Worm (Caenorhabditis elegans) whole organism, L3 larva: Measurements from ENCODE around the gene C35D10.7.

ENCODE experiments used
- R02D3.7 ChIP-seq: fragments of 150-350 bp; optimal IDR thresholded peaks from 2 replicates; lab custom pipeline; 2014; ENCODE audit warnings: missing biosample characterization, missing genetic modification characterization
- ZK546.5 ChIP-seq: sonication (generic microtip); optimal IDR thresholded peaks from 2 replicates; lab custom pipeline; 2017; ENCODE audit warnings: missing biosample characterization, missing genetic modification characterization
- aly-2 ChIP-seq: fragments of 150-350 bp; optimal IDR thresholded peaks from 2 replicates; lab custom pipeline; 2014; ENCODE audit warnings: missing biosample characterization, missing genetic modification characterization
- ama-1 ChIP-seq: fragments of 150-350 bp; optimal IDR thresholded peaks from 2 replicates; lab custom pipeline; 2018
- ceh-16 ChIP-seq: sonication (generic microtip); optimal IDR thresholded peaks from 2 replicates; lab custom pipeline; 2017; ENCODE audit warnings: missing biosample characterization, missing genetic modification characterization
- ceh-28 ChIP-seq: fragments of 150-350 bp; optimal IDR thresholded peaks from 2 replicates; lab custom pipeline; 2014; ENCODE audit warnings: missing biosample characterization, missing genetic modification reagents, missing genetic modification characterization
- ceh-82 ChIP-seq: fragments of 150-350 bp; optimal IDR thresholded peaks from 2 replicates; lab custom pipeline; 2014; ENCODE audit warnings: missing biosample characterization, missing genetic modification characterization
- ceh-9 ChIP-seq: sonication (generic microtip); optimal IDR thresholded peaks from 2 replicates; lab custom pipeline; 2018; ENCODE audit warnings: missing biosample characterization, missing genetic modification characterization
- daf-12 ChIP-seq: fragments of 150-350 bp; optimal IDR thresholded peaks from 2 replicates; lab custom pipeline; 2014; ENCODE audit warnings: missing biosample characterization, missing genetic modification reagents, missing genetic modification characterization
- egl-5 ChIP-seq: fragments of 150-350 bp; optimal IDR thresholded peaks from 2 replicates; lab custom pipeline; 2017; ENCODE audit warnings: missing biosample characterization, missing genetic modification reagents, missing genetic modification characterization, inconsistent platforms
- elt-1 ChIP-seq: fragments of 150-350 bp; optimal IDR thresholded peaks from 2 replicates; lab custom pipeline; 2014; ENCODE audit warnings: missing biosample characterization, missing genetic modification characterization
- elt-2 ChIP-seq: sonication (generic microtip); optimal IDR thresholded peaks from 2 replicates; lab custom pipeline; 2016; ENCODE audit warnings: missing genetic modification reagents, mild to moderate bottlenecking, missing genetic modification characterization, missing compliant biosample characterization
- elt-3 ChIP-seq, 3 experiments: fragments of 150-350 bp in 1 of 3; sonication (generic microtip) in 2 of 3; optimal IDR thresholded peaks; 2 replicates in 2 of 3; 4 replicates in 1 of 3; lab custom pipeline; 2014 to 2017; ENCODE audit warnings: missing biosample characterization in 3 of 3, missing genetic modification characterization in 3 of 3
- eor-1 ChIP-seq, 2 experiments: fragments of 150-350 bp; optimal IDR thresholded peaks; 2 replicates each; lab custom pipeline; 2014 to 2018; ENCODE audit warnings: missing biosample characterization in 2 of 2, missing genetic modification characterization in 2 of 2
- fkh-10 ChIP-seq: sonication (generic microtip); optimal IDR thresholded peaks from 2 replicates; lab custom pipeline; 2017; ENCODE audit warnings: missing biosample characterization, missing genetic modification reagents, missing genetic modification characterization
- fkh-2 ChIP-seq: fragments of 150-350 bp; optimal IDR thresholded peaks from 2 replicates; lab custom pipeline; 2014; ENCODE audit warnings: missing biosample characterization, missing genetic modification reagents, missing genetic modification characterization
- fos-1 ChIP-seq: fragments of 150-350 bp; optimal IDR thresholded peaks from 2 replicates; lab custom pipeline; 2014; ENCODE audit warnings: missing biosample characterization, missing genetic modification characterization
- jun-1 ChIP-seq: fragments of 150-350 bp; optimal IDR thresholded peaks from 2 replicates; lab custom pipeline; 2014; ENCODE audit warnings: missing biosample characterization, missing genetic modification reagents, missing genetic modification characterization
- lin-15B ChIP-seq: fragments of 150-350 bp; optimal IDR thresholded peaks from 2 replicates; lab custom pipeline; 2014; ENCODE audit warnings: missing biosample characterization, missing genetic modification characterization
- lin-39 ChIP-seq: fragments of 150-350 bp; optimal IDR thresholded peaks from 2 replicates; lab custom pipeline; 2018; ENCODE audit warnings: missing biosample characterization, missing genetic modification reagents, missing genetic modification characterization
- lsy-12 ChIP-seq: sonication (generic microtip); optimal IDR thresholded peaks from 2 replicates; lab custom pipeline; 2016; ENCODE audit warnings: mild to moderate bottlenecking, missing genetic modification characterization, missing compliant biosample characterization
- mml-1 ChIP-seq: fragments of 150-350 bp; sonication (generic microtip); optimal IDR thresholded peaks from 3 replicates; lab custom pipeline; 2014; ENCODE audit warnings: missing biosample characterization, missing genetic modification characterization
- nfya-1 ChIP-seq: sonication (generic microtip); optimal IDR thresholded peaks from 2 replicates; lab custom pipeline; 2017; ENCODE audit warnings: missing genetic modification characterization, mild to moderate bottlenecking, missing compliant biosample characterization, antibody characterized with exemption, moderate library complexity; ENCODE audit not compliant: insufficient read depth
- nhr-12 ChIP-seq: fragments of 150-350 bp; optimal IDR thresholded peaks from 2 replicates; lab custom pipeline; 2014; ENCODE audit warnings: missing biosample characterization, missing genetic modification characterization
- nhr-23 ChIP-seq: fragments of 150-350 bp; optimal IDR thresholded peaks from 2 replicates; lab custom pipeline; 2014; ENCODE audit warnings: missing biosample characterization, missing genetic modification reagents, missing genetic modification characterization
- nhr-43 ChIP-seq: sonication (generic microtip); optimal IDR thresholded peaks from 2 replicates; lab custom pipeline; 2016; ENCODE audit warnings: mild to moderate bottlenecking, missing genetic modification characterization, missing compliant biosample characterization; ENCODE audit not compliant: poor library complexity, severe bottlenecking
- nhr-76 ChIP-seq: fragments of 150-350 bp; sonication (generic microtip); optimal IDR thresholded peaks from 5 replicates; lab custom pipeline; 2014; ENCODE audit warnings: missing biosample characterization, missing genetic modification characterization
- nhr-77 ChIP-seq: fragments of 150-350 bp; optimal IDR thresholded peaks from 2 replicates; lab custom pipeline; 2014; ENCODE audit warnings: missing biosample characterization, missing genetic modification characterization
- pha-4 ChIP-seq: fragments of 150-350 bp; optimal IDR thresholded peaks from 2 replicates; lab custom pipeline; 2014; ENCODE audit warnings: missing biosample characterization, missing genetic modification reagents, missing genetic modification characterization
- pqm-1 ChIP-seq: fragments of 150-350 bp; optimal IDR thresholded peaks from 2 replicates; lab custom pipeline; 2017; ENCODE audit warnings: missing biosample characterization, missing genetic modification characterization, inconsistent platforms
- sea-2 ChIP-seq: fragments of 150-350 bp; sonication (generic microtip); optimal IDR thresholded peaks from 4 replicates; lab custom pipeline; 2014; ENCODE audit warnings: missing biosample characterization, missing genetic modification reagents, missing genetic modification characterization
- snpc-4 ChIP-seq: fragments of 150-350 bp; optimal IDR thresholded peaks from 2 replicates; lab custom pipeline; 2014; ENCODE audit warnings: missing biosample characterization, missing genetic modification characterization
- unc-39 ChIP-seq: sonication (generic microtip); optimal IDR thresholded peaks from 4 replicates; lab custom pipeline; 2017; ENCODE audit warnings: missing biosample characterization, missing genetic modification characterization
- unc-62 ChIP-seq: fragments of 150-350 bp; sonication (generic microtip); optimal IDR thresholded peaks from 4 replicates; lab custom pipeline; 2014; ENCODE audit warnings: missing biosample characterization, missing genetic modification reagents, missing genetic modification characterization
- zag-1 ChIP-seq: fragments of 150-350 bp; optimal IDR thresholded peaks from 2 replicates; lab custom pipeline; 2014; ENCODE audit warnings: missing biosample characterization, missing genetic modification characterization

Gene C35D10.7

DNA sequence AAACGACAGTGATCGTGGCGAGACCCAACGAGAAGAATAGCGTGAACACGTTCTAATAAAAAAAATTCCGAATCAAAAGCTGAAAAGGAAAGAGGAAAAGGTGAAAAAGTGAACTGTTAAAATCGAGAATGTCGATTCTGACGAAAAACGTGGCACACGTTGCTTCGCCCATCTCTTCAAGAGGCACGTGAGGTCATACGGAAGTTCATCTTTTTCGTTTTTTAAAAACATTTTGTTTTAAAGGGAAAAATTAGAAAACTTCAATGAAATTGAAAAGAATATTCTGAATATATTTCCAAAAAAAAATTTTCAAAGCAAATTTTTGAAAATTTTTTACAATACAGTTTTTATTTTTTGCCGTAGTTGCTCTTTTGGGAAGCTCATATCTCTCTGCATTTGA lies 44.8 kb upstream of the C35D10.7 start, which contains the start of gene C38D4.7:
Gene C38D4.7 (minus strand): TSS at position 101 of the 400 bp plus-strand sequence.
- TF ChIP-seq unc-39, result no peak
- no peak for TF ChIP-seq zag-1 (tag; lab: Kevin White, UChicago)
- no peak for TF ChIP-seq ama-1
- TF ChIP-seq elt-3 (tag; optimal IDR thresholded peaks at IDR 0.05; lab: Kevin White, UChicago), result no peak
- no peak for TF ChIP-seq mml-1
- TF ChIP-seq lin-15B (tag; lab: Kevin White, UChicago), result no peak
- no peak for TF ChIP-seq daf-12 (tag; lab: Kevin White, UChicago)
- TF ChIP-seq, all 47 proteins: peak for 0

DNA sequence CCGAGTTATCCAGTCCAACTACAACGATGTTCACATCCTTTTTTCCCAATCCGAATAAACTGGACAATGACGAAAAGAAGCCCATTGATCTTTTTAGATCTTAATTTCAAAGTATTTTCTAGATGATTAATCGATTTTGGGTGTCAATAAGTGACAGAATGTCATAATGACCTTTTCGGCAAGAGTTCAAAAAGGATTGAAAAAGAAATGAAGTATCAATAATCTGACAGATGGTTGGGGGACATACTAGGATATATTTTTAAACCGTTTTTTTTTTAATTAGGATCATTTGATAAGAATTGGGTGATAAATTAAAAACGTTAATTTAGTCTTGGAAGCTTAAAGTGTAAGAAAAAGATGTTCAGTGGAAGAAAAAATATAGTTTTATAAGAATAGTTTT lies 41.3 kb upstream of the C35D10.7 start, which contains the start of gene arl-6:
Gene arl-6 (minus strand): TSS at position 101 of the 400 bp plus-strand sequence.
- no peak for TF ChIP-seq lin-15B (tag; lab: Kevin White, UChicago)
- TF ChIP-seq nhr-77 (tag; lab: Kevin White, UChicago), result no peak
- TF ChIP-seq elt-2 (tag; lab: Kevin White, UChicago), result no peak
- no peak for TF ChIP-seq nhr-76
- no peak for TF ChIP-seq elt-3 (tag; optimal IDR thresholded peaks at IDR 0.05; lab: Kevin White, UChicago)
- TF ChIP-seq pha-4 (tag; lab: Kevin White, UChicago), result no peak
- TF ChIP-seq ceh-9 (tag; lab: Kevin White, UChicago), result no peak
- no peak for TF ChIP-seq fos-1 (tag; lab: Kevin White, UChicago)
- TF ChIP-seq ceh-28 (tag; lab: Kevin White, UChicago), result no peak
- TF ChIP-seq egl-5 (tag; lab: Kevin White, UChicago), result no peak
- no peak for TF ChIP-seq eor-1 (tag; optimal IDR thresholded peaks at IDR 0.05; lab: Kevin White, UChicago)
- no peak for TF ChIP-seq ZK546.5 (tag; lab: Kevin White, UChicago)
- no peak for TF ChIP-seq ceh-82 (tag; lab: Kevin White, UChicago)
- TF ChIP-seq nhr-23 (tag; lab: Kevin White, UChicago), result no peak
- no peak for TF ChIP-seq nfya-1 (tag; lab: Kevin White, UChicago)
- no peak for TF ChIP-seq jun-1
- no peak for TF ChIP-seq R02D3.7 (tag; lab: Kevin White, UChicago)
- no peak for TF ChIP-seq unc-62 (GFP tag; lab: Kevin White, UChicago)

DNA sequence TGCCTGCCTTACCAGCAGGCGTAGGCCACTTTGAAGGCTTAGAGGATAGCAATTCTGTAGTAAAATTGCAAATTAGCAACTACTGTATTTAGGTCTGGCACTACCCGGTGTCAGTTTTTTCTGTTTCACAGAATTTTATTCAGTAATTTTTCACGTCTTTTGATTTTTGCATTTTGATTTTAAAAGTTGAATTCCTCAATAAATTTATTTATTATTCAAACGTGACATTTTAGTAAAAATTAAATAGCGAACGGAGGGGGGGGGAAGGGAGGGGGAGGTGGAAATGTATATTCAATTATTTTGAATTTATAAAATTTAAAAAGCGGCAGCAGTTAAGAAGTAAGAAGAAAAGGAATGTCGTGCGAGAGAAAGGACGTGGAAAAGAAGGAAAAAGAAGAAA lies 38.8 kb upstream of the C35D10.7 start, which contains the start of gene F26A1.4:
Gene F26A1.4 (plus strand): TSS at position 301 of the 400 bp plus-strand sequence.
- TF ChIP-seq elt-1 (no peak), aly-2 (tag; lab: Kevin White, UChicago) (no peak), fkh-2 (tag; lab: Kevin White, UChicago) (no peak), nfya-1 (tag; lab: Kevin White, UChicago) (no peak), fkh-10 (GFP tag; lab: Kevin White, UChicago) (no peak), lin-15B (tag; lab: Kevin White, UChicago) (no peak)

DNA sequence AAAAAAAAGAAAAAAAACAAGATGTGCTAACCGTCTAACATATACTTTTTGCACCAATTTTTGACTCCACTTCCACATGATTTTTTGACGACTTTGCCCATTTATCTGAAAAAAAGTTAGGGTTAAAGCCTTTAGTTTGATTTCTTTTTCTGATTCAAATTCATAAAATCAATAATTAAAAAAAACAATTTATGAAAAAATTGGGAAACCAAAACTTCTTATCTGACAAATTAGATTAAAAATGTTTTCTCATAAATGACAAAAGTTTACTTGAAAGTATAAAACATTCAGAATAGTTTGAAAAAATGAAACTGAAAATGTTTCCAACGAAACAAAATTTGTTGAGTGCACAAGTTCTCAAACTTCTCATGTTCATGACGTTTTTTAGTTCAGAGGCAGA lies 36.1 kb upstream of the C35D10.7 start, which contains the start of gene F26A1.7:
Gene F26A1.7 (minus strand): TSS at position 101 of the 400 bp plus-strand sequence.
- TF ChIP-seq pha-4 (tag; lab: Kevin White, UChicago) (no peak), elt-3 (tag; optimal IDR thresholded peaks at IDR 0.05; lab: Kevin White, UChicago) (no peak), lin-15B (tag; lab: Kevin White, UChicago) (no peak), nhr-43 (no peak), nhr-76 (no peak), ama-1 (no peak), ceh-82 (tag; lab: Kevin White, UChicago) (no peak), ZK546.5 (tag; lab: Kevin White, UChicago) (no peak), zag-1 (tag; lab: Kevin White, UChicago) (no peak), ceh-16 (tag; lab: Kevin White, UChicago) (no peak), mml-1 (no peak), unc-39 (no peak), R02D3.7 (tag; lab: Kevin White, UChicago) (no peak), lin-39 (tag; lab: Kevin White, UChicago) (no peak), nfya-1 (tag; lab: Kevin White, UChicago) (no peak), fkh-2 (tag; lab: Kevin White, UChicago) (no peak), jun-1 (no peak), snpc-4 (tag; lab: Kevin White, UChicago) (no peak)
- TF ChIP-seq, all 47 proteins: peak for 0

DNA sequence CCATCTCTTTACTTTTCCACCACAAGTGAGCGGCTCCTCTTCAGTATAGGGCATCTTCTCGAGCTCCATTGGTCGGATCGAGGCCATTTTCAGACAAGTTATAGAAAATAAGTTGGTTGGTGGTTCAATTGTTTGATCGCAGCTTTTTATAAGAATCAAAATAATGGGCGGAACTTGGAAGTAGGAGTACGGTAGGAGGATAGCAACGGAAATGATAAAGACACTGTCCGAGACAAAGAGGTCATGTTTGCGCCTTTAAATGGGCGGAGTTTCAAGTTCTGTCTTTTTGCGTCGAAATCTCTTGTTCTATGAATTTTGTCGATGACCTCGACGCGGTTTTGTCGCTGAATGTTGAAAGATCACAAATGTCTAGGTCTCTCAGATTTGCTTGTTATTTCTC lies 33.9 kb upstream of the C35D10.7 start, which contains the start of gene F26A1.8:
Gene F26A1.8 (minus strand): TSS at position 101 of the 400 bp plus-strand sequence.
- TF ChIP-seq nhr-12 (tag; lab: Kevin White, UChicago) (no peak), lsy-12 (no peak), R02D3.7 (tag; lab: Kevin White, UChicago) (no peak), mml-1 (no peak), ama-1 (no peak), jun-1 (no peak), fkh-2 (tag; lab: Kevin White, UChicago) (no peak), nhr-23 (tag; lab: Kevin White, UChicago) (no peak), pqm-1 (tag; lab: Kevin White, UChicago) (no peak), ceh-9 (tag; lab: Kevin White, UChicago) (no peak), sea-2 (GFP tag; lab: Kevin White, UChicago) (no peak), ceh-82 (tag; lab: Kevin White, UChicago) (no peak)
